Fruit fly (Drosophila melanogaster) whole organism, wandering third instar larva: ENCODE measurements around the gene CG15023.

ENCODE experiments used
- Abd-B ChIP-seq: fragments of >200 bp; optimal IDR thresholded peaks from 2 replicates; lab custom pipeline; 2017; ENCODE audit warnings: missing biosample characterization, missing genetic modification characterization
- CG32264 ChIP-seq: fragments of 200-800 bp; sonication (Bioruptor generic); optimal IDR thresholded peaks from 2 replicates; lab custom pipeline; 2016; ENCODE audit warnings: missing biosample characterization, missing genetic modification characterization
- CG9705 ChIP-seq: fragments of 200-800 bp; sonication (Bioruptor generic); optimal IDR thresholded peaks from 2 replicates; lab custom pipeline; 2018; ENCODE audit warnings: missing biosample characterization, mild to moderate bottlenecking, missing genetic modification characterization
- CrebA ChIP-seq: fragments of 200-800 bp; sonication (Bioruptor generic); optimal IDR thresholded peaks from 2 replicates; lab custom pipeline; 2016; ENCODE audit warnings: missing biosample characterization, mild to moderate bottlenecking, missing genetic modification characterization, borderline replicate concordance
- Dfd ChIP-seq: fragments of >200 bp; optimal IDR thresholded peaks from 2 replicates; lab custom pipeline; 2017; ENCODE audit warnings: missing biosample characterization, missing genetic modification characterization
- Dif ChIP-seq: fragments of 200-275, 200-300 bp; sonication (Bioruptor generic); optimal IDR thresholded peaks from 2 replicates; lab custom pipeline; 2018; ENCODE audit warnings: missing biosample characterization, missing genetic modification characterization; ENCODE audit not compliant: partially characterized antibody
- GATAd ChIP-seq: sonication (Bioruptor generic); optimal IDR thresholded peaks from 2 replicates; lab custom pipeline; 2016; ENCODE audit warnings: missing biosample characterization, missing genetic modification characterization
- HLH106 ChIP-seq: fragments of 200-800 bp; optimal IDR thresholded peaks from 3 replicates; lab custom pipeline; 2019; ENCODE audit warnings: missing biosample characterization, mild to moderate bottlenecking, missing genetic modification characterization, moderate library complexity
- Hnf4 ChIP-seq: fragments of 200-800 bp; sonication (Bioruptor generic); optimal IDR thresholded peaks from 2 replicates; lab custom pipeline; 2016; ENCODE audit warnings: missing biosample characterization, mild to moderate bottlenecking, missing genetic modification characterization
- Jra ChIP-seq: sonication (Bioruptor generic); optimal IDR thresholded peaks from 2 replicates; lab custom pipeline; 2016; ENCODE audit warnings: missing biosample characterization, missing genetic modification characterization
- Mio ChIP-seq: sonication (Bioruptor generic); optimal IDR thresholded peaks from 2 replicates; lab custom pipeline; 2016; ENCODE audit warnings: missing biosample characterization, missing genetic modification characterization
- Myc ChIP-seq: fragments of >200 bp; optimal IDR thresholded peaks from 2 replicates; lab custom pipeline; 2017
- N ChIP-seq: fragments of >200 bp; optimal IDR thresholded peaks from 2 replicates; lab custom pipeline; 2018; ENCODE audit warnings: missing biosample characterization, missing external identifiers, missing genetic modification characterization
- Rel ChIP-seq, 2 experiments: fragments of 200-800 bp; sonication (Bioruptor generic) in 1 of 2; optimal IDR thresholded peaks; 2 replicates in 1 of 2; 3 replicates in 1 of 2; lab custom pipeline; 2016 to 2019; ENCODE audit warnings: mild to moderate bottlenecking in 2 of 2, missing biosample characterization in 2 of 2, missing genetic modification characterization in 2 of 2, moderate library complexity in 1 of 2
- Sp1 ChIP-seq: fragments of 200-800 bp; sonication (Bioruptor generic); optimal IDR thresholded peaks from 3 replicates; lab custom pipeline; 2019; ENCODE audit warnings: missing biosample characterization, mild to moderate bottlenecking, missing genetic modification characterization, moderate library complexity
- br ChIP-seq: fragments of 200-800 bp; sonication (Bioruptor generic); optimal IDR thresholded peaks from 2 replicates; lab custom pipeline; 2016; ENCODE audit warnings: missing biosample characterization, missing genetic modification characterization
- brk ChIP-seq: fragments of 200-800 bp; sonication (Bioruptor generic); optimal IDR thresholded peaks from 2 replicates; lab custom pipeline; 2016; ENCODE audit warnings: missing biosample characterization, mild to moderate bottlenecking, missing genetic modification characterization
- dl ChIP-seq, 2 experiments: fragments of 175-275, 200-275 bp in 1 of 2; fragments of 200-275 bp in 1 of 2; sonication (Bioruptor generic); optimal IDR thresholded peaks; lab custom pipeline; 2018; ENCODE audit warnings: mild to moderate bottlenecking in 2 of 2, missing biosample characterization in 2 of 2, missing genetic modification characterization in 2 of 2, moderate library complexity in 2 of 2; ENCODE audit not compliant: partially characterized antibody in 2 of 2, insufficient read depth in 1 of 2
- dmrt93B ChIP-seq: fragments of 200-800 bp; sonication (Bioruptor generic); optimal IDR thresholded peaks from 2 replicates; lab custom pipeline; 2018; ENCODE audit warnings: missing biosample characterization, mild to moderate bottlenecking, missing genetic modification characterization
- dsf ChIP-seq: sonication (Bioruptor generic); optimal IDR thresholded peaks from 2 replicates; lab custom pipeline; 2016; ENCODE audit warnings: missing biosample characterization, missing genetic modification characterization, borderline replicate concordance
- ey ChIP-seq: fragments of 200-800 bp; sonication (Bioruptor generic); optimal IDR thresholded peaks from 2 replicates; lab custom pipeline; 2016; ENCODE audit warnings: missing biosample characterization, missing genetic modification characterization
- foxo ChIP-seq, 2 experiments: fragments of 200-800 bp; sonication (Bioruptor generic); optimal IDR thresholded peaks; 2 replicates in 1 of 2; 3 replicates in 1 of 2; lab custom pipeline; 2016 to 2017; ENCODE audit warnings: missing biosample characterization in 2 of 2, missing genetic modification characterization in 2 of 2
- fru ChIP-seq: fragments of 200-800 bp; sonication (Bioruptor generic); optimal IDR thresholded peaks from 3 replicates; lab custom pipeline; 2016; ENCODE audit warnings: missing biosample characterization, mild to moderate bottlenecking, missing genetic modification characterization
- h ChIP-seq: fragments of 200-800 bp; sonication (Bioruptor generic); optimal IDR thresholded peaks from 3 replicates; lab custom pipeline; 2016; ENCODE audit warnings: missing biosample characterization, mild to moderate bottlenecking, missing genetic modification characterization
- jim ChIP-seq: fragments of 175-275, 200-325 bp; sonication (Bioruptor generic); optimal IDR thresholded peaks from 2 replicates; lab custom pipeline; 2016; ENCODE audit warnings: missing biosample characterization, mild to moderate bottlenecking, missing genetic modification characterization
- lola ChIP-seq: fragments of >200 bp; optimal IDR thresholded peaks from 2 replicates; lab custom pipeline; 2017; ENCODE audit warnings: missing biosample characterization, missing genetic modification characterization
- pan ChIP-seq: fragments of >200 bp; optimal IDR thresholded peaks from 2 replicates; lab custom pipeline; 2017
- psq ChIP-seq: fragments of 200-800 bp; sonication (Bioruptor generic); optimal IDR thresholded peaks from 3 replicates; lab custom pipeline; 2017; ENCODE audit warnings: missing biosample characterization, mild to moderate bottlenecking, missing genetic modification characterization, moderate library complexity
- rgr ChIP-seq: fragments of 200-800 bp; sonication (Bioruptor generic); optimal IDR thresholded peaks from 3 replicates; lab custom pipeline; 2016; ENCODE audit warnings: missing biosample characterization, mild to moderate bottlenecking, missing genetic modification characterization
- sage ChIP-seq: fragments of 200-800 bp; sonication (Bioruptor generic); optimal IDR thresholded peaks from 2 replicates; lab custom pipeline; 2016; ENCODE audit warnings: missing biosample characterization, mild to moderate bottlenecking, missing genetic modification characterization
- sv ChIP-seq: fragments of 200-800 bp; sonication (Bioruptor generic); optimal IDR thresholded peaks from 3 replicates; lab custom pipeline; 2016; ENCODE audit warnings: missing biosample characterization, missing genetic modification characterization
- tai ChIP-seq: sonication (Bioruptor generic); optimal IDR thresholded peaks from 2 replicates; lab custom pipeline; 2016; ENCODE audit warnings: missing biosample characterization, missing genetic modification characterization
- usp ChIP-seq: fragments of >200 bp; optimal IDR thresholded peaks from 2 replicates; lab custom pipeline; 2017; ENCODE audit warnings: missing biosample characterization, missing genetic modification characterization
- woc ChIP-seq: sonication (Bioruptor generic); optimal IDR thresholded peaks from 2 replicates; lab custom pipeline; 2016; ENCODE audit warnings: missing biosample characterization, mild to moderate bottlenecking, missing genetic modification characterization

CG15023 gene

DNA sequence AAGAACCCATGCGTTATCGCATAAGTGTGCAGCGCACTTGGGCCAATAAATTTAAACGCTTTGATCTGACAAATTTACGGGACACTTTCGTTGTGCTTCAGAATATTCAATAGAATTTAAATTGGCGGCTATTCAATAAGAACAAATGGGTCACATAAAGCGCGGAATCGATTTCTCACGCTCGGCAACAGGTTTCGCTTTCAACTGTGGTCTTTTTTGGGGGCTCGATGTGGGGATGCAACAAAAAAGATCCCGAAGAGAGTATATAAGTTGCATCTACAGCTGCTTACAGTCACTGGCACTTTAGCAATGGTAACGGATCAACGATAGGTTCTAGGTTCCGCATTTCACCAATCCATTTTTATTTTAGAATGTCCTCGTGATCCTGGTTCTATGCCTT, 11.5 kb upstream of the CG15023 start, which contains the start of gene CG11349:
TSS of gene CG11349 (plus strand) at position 301 of the 400 bp plus-strand sequence.
- no peak for TF ChIP-seq Abd-B (GFP tag; lab: Kevin White, UChicago)
- TF ChIP-seq GATAd (GFP tag; lab: Kevin White, UChicago): no peak
- TF ChIP-seq usp (GFP tag; lab: Kevin White, UChicago): no peak
- TF ChIP-seq Dif (GFP tag; lab: Kevin White, UChicago): no peak
- TF ChIP-seq psq (GFP tag; lab: Kevin White, UChicago): no peak
- TF ChIP-seq lola (GFP tag; lab: Kevin White, UChicago): no peak
- no peak for TF ChIP-seq h (GFP tag; lab: Kevin White, UChicago)
- TF ChIP-seq CG9705 (GFP tag; lab: Kevin White, UChicago): no peak
- no peak for TF ChIP-seq brk
- no peak for TF ChIP-seq fru (GFP tag; lab: Kevin White, UChicago)
- TF ChIP-seq CrebA: no peak
- TF ChIP-seq Dfd (GFP tag; lab: Kevin White, UChicago): no peak
- TF ChIP-seq Sp1 (GFP tag; lab: Kevin White, UChicago): no peak
- TF ChIP-seq br (GFP tag; lab: Kevin White, UChicago): no peak
- TF ChIP-seq N (GFP tag; lab: Kevin White, UChicago): no peak
- no peak for TF ChIP-seq Rel (GFP tag; optimal IDR thresholded peaks at IDR 0.05; lab: Kevin White, UChicago)
- TF ChIP-seq Rel (tag; optimal IDR thresholded peaks at IDR 0.05; lab: Kevin White, UChicago): no peak
- no peak for TF ChIP-seq CG32264 (GFP tag; lab: Kevin White, UChicago)

DNA sequence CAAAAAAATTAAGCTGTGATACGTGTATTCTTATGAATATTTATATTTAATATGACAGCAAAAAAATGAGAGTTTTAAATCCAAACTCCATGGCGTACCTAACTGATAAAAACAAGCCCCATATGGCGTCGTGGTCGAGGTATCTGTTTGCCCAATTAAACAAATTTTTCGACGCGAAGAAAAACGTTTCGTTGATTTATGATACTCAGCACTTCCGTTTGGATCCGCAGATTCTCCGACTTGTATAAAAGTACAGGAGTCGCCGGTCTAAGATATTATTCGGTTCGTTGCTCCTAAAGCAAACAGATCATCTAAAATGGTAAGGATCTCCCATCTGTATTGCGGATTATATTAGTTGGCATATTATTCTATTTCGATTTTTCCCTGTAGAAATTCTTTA, 10.1 kb upstream of the CG15023 start, which contains the start of gene CG32248:
TSS of gene CG32248 (plus strand) at position 301 of the 400 bp plus-strand sequence.
- TF ChIP-seq Dfd (GFP tag; lab: Kevin White, UChicago) (no peak), dmrt93B (no peak), foxo (GFP tag; optimal IDR thresholded peaks at IDR 0.05; lab: Kevin White, UChicago) (no peak)

DNA sequence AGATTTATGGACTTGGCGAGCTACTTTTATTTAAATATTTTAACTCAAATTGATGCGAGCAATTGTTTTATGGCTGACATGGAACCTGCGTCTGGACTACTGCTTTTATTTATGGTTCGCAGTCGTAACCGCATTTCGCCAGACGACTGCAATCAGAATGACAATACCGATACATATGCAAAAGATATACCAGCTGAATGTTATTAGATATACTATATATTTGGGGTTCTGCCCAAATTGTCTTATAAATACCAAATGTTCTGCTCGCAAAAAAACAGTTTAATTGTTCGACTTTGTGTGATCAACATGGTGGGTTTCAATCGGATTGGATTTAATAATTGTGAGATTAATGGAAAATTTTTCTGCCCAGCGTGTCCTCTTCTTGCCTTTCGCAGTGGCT, 8.4 kb upstream of the CG15023 start, which contains the start of gene CG32249:
TSS of gene CG32249 (plus strand) at position 301 of the 400 bp plus-strand sequence.
- TF ChIP-seq Rel (GFP tag; optimal IDR thresholded peaks at IDR 0.05; lab: Kevin White, UChicago): no peak
- no peak for TF ChIP-seq Rel (tag; optimal IDR thresholded peaks at IDR 0.05; lab: Kevin White, UChicago)
- TF ChIP-seq pan (lab: Kevin White, UChicago): no peak
- no peak for TF ChIP-seq sage (GFP tag; lab: Kevin White, UChicago)
- TF ChIP-seq jim (GFP tag; lab: Kevin White, UChicago): no peak
- TF ChIP-seq rgr (GFP tag; lab: Kevin White, UChicago): no peak
- TF ChIP-seq Hnf4 (GFP tag; lab: Kevin White, UChicago): no peak
- no peak for TF ChIP-seq HLH106
- TF ChIP-seq CG9705 (GFP tag; lab: Kevin White, UChicago): no peak
- no peak for TF ChIP-seq h (GFP tag; lab: Kevin White, UChicago)
- no peak for TF ChIP-seq dsf (GFP tag; lab: Kevin White, UChicago)
- no peak for TF ChIP-seq dmrt93B
- no peak for TF ChIP-seq tai (GFP tag; lab: Kevin White, UChicago)
- TF ChIP-seq brk: no peak
- TF ChIP-seq br (GFP tag; lab: Kevin White, UChicago): no peak
- no peak for TF ChIP-seq Jra
- TF ChIP-seq lola (GFP tag; lab: Kevin White, UChicago): no peak
- TF ChIP-seq usp (GFP tag; lab: Kevin White, UChicago): no peak
- TF ChIP-seq ey (GFP tag; lab: Kevin White, UChicago): no peak
- TF ChIP-seq dl (GFP tag; optimal IDR thresholded peaks at IDR 0.05; lab: Kevin White, UChicago; ENCODE audit: insufficient read depth in 1 of 2, partially characterized antibody in 2 of 2): no peak
- TF ChIP-seq fru (GFP tag; lab: Kevin White, UChicago): no peak

DNA sequence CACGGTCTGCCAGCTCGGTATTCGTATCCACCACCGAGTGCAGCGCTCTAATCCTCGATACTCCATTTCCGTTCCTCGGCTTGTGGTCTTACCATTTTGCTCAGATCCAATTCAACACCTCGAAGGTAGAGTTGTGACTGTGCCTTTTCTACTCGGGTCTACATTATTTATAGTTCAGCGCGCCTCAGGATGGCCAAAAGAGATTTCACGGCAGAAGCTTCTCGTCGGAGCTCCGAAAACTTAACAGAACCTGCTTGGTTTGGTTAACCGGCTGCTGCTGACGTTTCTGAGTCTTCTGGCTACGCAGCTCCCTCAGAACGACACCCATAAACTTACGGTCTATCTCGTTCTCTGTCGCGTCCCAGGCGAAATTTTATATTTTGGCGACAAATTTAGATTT, 5.2 kb upstream of the CG15023 start, which contains the start of gene CG32241:
TSS of gene CG32241 (minus strand) at position 101 of the 400 bp plus-strand sequence.
- no peak for TF ChIP-seq HLH106
- TF ChIP-seq br (GFP tag; lab: Kevin White, UChicago): no peak
- TF ChIP-seq fru (GFP tag; lab: Kevin White, UChicago): no peak
- TF ChIP-seq jim (GFP tag; lab: Kevin White, UChicago): no peak
- TF ChIP-seq ey (GFP tag; lab: Kevin White, UChicago): no peak
- TF ChIP-seq foxo (GFP tag; optimal IDR thresholded peaks at IDR 0.05; lab: Kevin White, UChicago): no peak
- TF ChIP-seq Dfd (GFP tag; lab: Kevin White, UChicago): no peak
- TF ChIP-seq usp (GFP tag; lab: Kevin White, UChicago): no peak
- no peak for TF ChIP-seq Mio
- TF ChIP-seq CrebA: no peak
- no peak for TF ChIP-seq sv (GFP tag; lab: Kevin White, UChicago)
- TF ChIP-seq woc: no peak
- TF ChIP-seq Myc (lab: Kevin White, UChicago): no peak
- no peak for TF ChIP-seq Rel (GFP tag; optimal IDR thresholded peaks at IDR 0.05; lab: Kevin White, UChicago)
- TF ChIP-seq Rel (tag; optimal IDR thresholded peaks at IDR 0.05; lab: Kevin White, UChicago): no peak
